Worm (Caenorhabditis elegans) whole organism, L1 larva: ENCODE results near the gene egl-13.

Source experiments
- C04F5.9 ChIP-seq: sonication (generic microtip); optimal IDR thresholded peaks from 2 replicates; lab custom pipeline; 2016; ENCODE audit warnings: missing genetic modification characterization, missing compliant biosample characterization
- C16A3.4 ChIP-seq: fragments of 150-350 bp; optimal IDR thresholded peaks from 2 replicates; lab custom pipeline; 2014; ENCODE audit warnings: missing biosample characterization, missing genetic modification characterization
- Y116A8C.19 ChIP-seq: sonication (generic microtip); optimal IDR thresholded peaks from 2 replicates; lab custom pipeline; 2016; ENCODE audit warnings: missing compliant biosample characterization, missing genetic modification characterization, borderline replicate concordance
- alr-1 ChIP-seq: fragments of 200-800 bp; sonication (Bioruptor generic); optimal IDR thresholded peaks from 2 replicates; lab custom pipeline; 2018; ENCODE audit warnings: borderline replicate concordance, mild to moderate bottlenecking, missing genetic modification characterization, missing compliant biosample characterization
- blmp-1 ChIP-seq: fragments of 150-350 bp; optimal IDR thresholded peaks from 2 replicates; lab custom pipeline; 2014; ENCODE audit warnings: missing biosample characterization, missing genetic modification characterization
- ceh-8 ChIP-seq: fragments of 200-800 bp; sonication (Bioruptor generic); optimal IDR thresholded peaks from 2 replicates; lab custom pipeline; 2018; ENCODE audit warnings: mild to moderate bottlenecking, missing genetic modification characterization, moderate library complexity, missing compliant biosample characterization
- ceh-82 ChIP-seq, 3 experiments: fragments of 150-350 bp in 1 of 3; sonication (generic microtip) in 2 of 3; optimal IDR thresholded peaks; 2 replicates each; lab custom pipeline; 2014 to 2017; ENCODE audit warnings: missing biosample characterization in 3 of 3, missing genetic modification characterization in 3 of 3
- dsc-1 ChIP-seq: sonication (generic microtip); optimal IDR thresholded peaks from 2 replicates; lab custom pipeline; 2016; ENCODE audit warnings: mild to moderate bottlenecking, missing genetic modification characterization, missing compliant biosample characterization
- efl-1 ChIP-seq, 4 experiments: fragments of 150-350 bp; optimal IDR thresholded peaks in 3 of 4; peaks in 1 of 4; 1 replicate in 1 of 4; 2 replicates in 3 of 4; lab custom pipeline; 2014; ENCODE audit warnings: missing biosample characterization in 2 of 4, missing genetic modification characterization in 2 of 4, missing genetic modification reagents in 2 of 4
- egl-27 ChIP-seq, 2 experiments: fragments of 150-350 bp in 1 of 2; sonication (generic microtip); optimal IDR thresholded peaks; 3 replicates each; lab custom pipeline; 2017 to 2018; ENCODE audit warnings: missing biosample characterization in 2 of 2, missing genetic modification characterization in 2 of 2, missing genetic modification reagents in 2 of 2
- ets-5 ChIP-seq: fragments of 200-800 bp; sonication (Bioruptor generic); IDR thresholded peaks from 2 replicates; pipeline ENCODE4 v1.3.6; 2022; ENCODE audit warnings: missing genetic modification characterization, missing compliant biosample characterization
- fkh-4 ChIP-seq: sonication (generic microtip); optimal IDR thresholded peaks from 2 replicates; lab custom pipeline; 2016; ENCODE audit warnings: missing compliant biosample characterization, missing genetic modification characterization, borderline replicate concordance
- fos-1 ChIP-seq: fragments of 150-350 bp; optimal IDR thresholded peaks from 2 replicates; lab custom pipeline; 2014; ENCODE audit warnings: missing biosample characterization, missing genetic modification characterization
- grh-1 ChIP-seq: fragments of 200-800 bp; sonication (Bioruptor generic); IDR thresholded peaks from 2 replicates; pipeline ENCODE4 v1.3.6; 2022; ENCODE audit warnings: missing genetic modification reagents, missing genetic modification characterization, missing compliant biosample characterization
- isw-1 ChIP-seq: fragments of 200-800 bp; sonication (Bioruptor generic); IDR thresholded peaks from 2 replicates; pipeline ENCODE4 v1.3.6; 2022; ENCODE audit warnings: missing genetic modification characterization, missing compliant biosample characterization
- lin-14 ChIP-seq: fragments of 200-800 bp; sonication (Bioruptor generic); optimal IDR thresholded peaks from 2 replicates; lab custom pipeline; 2018; ENCODE audit warnings: mild to moderate bottlenecking, missing genetic modification characterization, moderate library complexity, missing compliant biosample characterization
- lin-39 ChIP-seq: fragments of 150-350 bp; optimal IDR thresholded peaks from 2 replicates; lab custom pipeline; 2014; ENCODE audit warnings: missing biosample characterization, missing genetic modification reagents, missing genetic modification characterization
- lir-3 ChIP-seq: sonication (generic microtip); optimal IDR thresholded peaks from 2 replicates; lab custom pipeline; 2016; ENCODE audit warnings: mild to moderate bottlenecking, missing genetic modification characterization, moderate library complexity, missing compliant biosample characterization; ENCODE audit not compliant: poor library complexity
- lsy-2 ChIP-seq, 2 experiments: fragments of 150-350 bp; optimal IDR thresholded peaks; 2 replicates each; lab custom pipeline; 2014; ENCODE audit warnings: missing biosample characterization in 2 of 2, missing genetic modification characterization in 2 of 2
- mab-9 ChIP-seq: fragments of 200-800 bp; sonication (Bioruptor generic); IDR thresholded peaks from 2 replicates; pipeline ENCODE4 v1.3.6; 2022; ENCODE audit warnings: missing genetic modification reagents, missing genetic modification characterization, missing compliant biosample characterization
- mdl-1 ChIP-seq, 2 experiments: fragments of 150-350 bp; optimal IDR thresholded peaks; 2 replicates each; lab custom pipeline; 2014 to 2017; ENCODE audit warnings: missing biosample characterization in 2 of 2, missing genetic modification characterization in 2 of 2, inconsistent platforms in 1 of 2
- mef-2 ChIP-seq: fragments of 150-350 bp; optimal IDR thresholded peaks from 2 replicates; lab custom pipeline; 2014; ENCODE audit warnings: missing biosample characterization, missing genetic modification characterization
- nhr-11 ChIP-seq: fragments of 150-350 bp; optimal IDR thresholded peaks from 2 replicates; lab custom pipeline; 2014; ENCODE audit warnings: missing biosample characterization, missing genetic modification characterization
- nhr-20 ChIP-seq: sonication (generic microtip); optimal IDR thresholded peaks from 2 replicates; lab custom pipeline; 2016; ENCODE audit warnings: mild to moderate bottlenecking, missing genetic modification characterization, missing compliant biosample characterization
- nhr-28 ChIP-seq: fragments of 150-350 bp; optimal IDR thresholded peaks from 2 replicates; lab custom pipeline; 2014; ENCODE audit warnings: missing biosample characterization, missing genetic modification characterization
- nhr-47 ChIP-seq: sonication (generic microtip); optimal IDR thresholded peaks from 2 replicates; lab custom pipeline; 2016; ENCODE audit warnings: mild to moderate bottlenecking, missing genetic modification characterization, moderate library complexity, missing compliant biosample characterization
- nhr-71 ChIP-seq: sonication (generic microtip); optimal IDR thresholded peaks from 2 replicates; lab custom pipeline; 2016; ENCODE audit warnings: mild to moderate bottlenecking, missing genetic modification characterization, moderate library complexity, missing compliant biosample characterization
- nhr-85 ChIP-seq: sonication (generic microtip); peaks from one replicate; lab custom pipeline; 2016; ENCODE audit warnings: missing genetic modification characterization, inconsistent platforms, missing compliant biosample characterization
- nhr-90 ChIP-seq: sonication (generic microtip); optimal IDR thresholded peaks from 2 replicates; lab custom pipeline; 2016; ENCODE audit warnings: mild to moderate bottlenecking, missing genetic modification characterization, missing compliant biosample characterization; ENCODE audit not compliant: poor library complexity
- pax-3 ChIP-seq: fragments of 200-800 bp; sonication (Bioruptor generic); optimal IDR thresholded peaks from 2 replicates; lab custom pipeline; 2018; ENCODE audit warnings: mild to moderate bottlenecking, missing genetic modification characterization, moderate library complexity, missing compliant biosample characterization
- pqm-1 ChIP-seq: sonication (generic microtip); optimal IDR thresholded peaks from 3 replicates; lab custom pipeline; 2017; ENCODE audit warnings: missing biosample characterization, missing genetic modification characterization
- snu-23 ChIP-seq: sonication (generic microtip); optimal IDR thresholded peaks from 2 replicates; lab custom pipeline; 2016; ENCODE audit warnings: missing genetic modification characterization, missing compliant biosample characterization
- sup-37 ChIP-seq: fragments of 200-800 bp; sonication (Bioruptor generic); optimal IDR thresholded peaks from 2 replicates; lab custom pipeline; 2018; ENCODE audit warnings: mild to moderate bottlenecking, missing genetic modification characterization, missing compliant biosample characterization
- swsn-7 ChIP-seq: sonication (generic microtip); optimal IDR thresholded peaks from 2 replicates; lab custom pipeline; 2016; ENCODE audit warnings: missing genetic modification characterization, missing compliant biosample characterization
- tbx-2 ChIP-seq: sonication (generic microtip); optimal IDR thresholded peaks from 2 replicates; lab custom pipeline; 2016; ENCODE audit warnings: missing genetic modification characterization, missing compliant biosample characterization
- tlp-1 ChIP-seq: fragments of 150-350 bp; optimal IDR thresholded peaks from 2 replicates; lab custom pipeline; 2014; ENCODE audit warnings: missing biosample characterization, missing genetic modification characterization
- unc-30 ChIP-seq: sonication (generic microtip); optimal IDR thresholded peaks from 2 replicates; lab custom pipeline; 2017; ENCODE audit warnings: missing biosample characterization, missing genetic modification characterization
- unc-62 ChIP-seq: fragments of 150-350 bp; optimal IDR thresholded peaks from 2 replicates; lab custom pipeline; 2014; ENCODE audit warnings: missing biosample characterization, missing genetic modification reagents, missing genetic modification characterization
- unc-98 ChIP-seq: fragments of 200-800 bp; sonication (Bioruptor generic); IDR thresholded peaks from 2 replicates; pipeline ENCODE4 v1.3.6; 2022; ENCODE audit warnings: missing genetic modification characterization, missing compliant biosample characterization
- vab-15 ChIP-seq: sonication (generic microtip); optimal IDR thresholded peaks from 2 replicates; lab custom pipeline; 2017; ENCODE audit warnings: missing genotype, mild to moderate bottlenecking, missing genetic modification characterization, missing compliant biosample characterization
- xbp-1 ChIP-seq: sonication (generic microtip); optimal IDR thresholded peaks from 2 replicates; lab custom pipeline; 2016; ENCODE audit warnings: missing genetic modification characterization, missing compliant biosample characterization
- zip-4 ChIP-seq: fragments of 200-800 bp; sonication (Bioruptor generic); optimal IDR thresholded peaks from 2 replicates; lab custom pipeline; 2018; ENCODE audit warnings: mild to moderate bottlenecking, missing genetic modification characterization, moderate library complexity, missing compliant biosample characterization
- ztf-4 ChIP-seq: fragments of 150-350 bp; optimal IDR thresholded peaks from 2 replicates; lab custom pipeline; 2014; ENCODE audit warnings: missing biosample characterization, missing genetic modification characterization

The egl-13 gene

DNA sequence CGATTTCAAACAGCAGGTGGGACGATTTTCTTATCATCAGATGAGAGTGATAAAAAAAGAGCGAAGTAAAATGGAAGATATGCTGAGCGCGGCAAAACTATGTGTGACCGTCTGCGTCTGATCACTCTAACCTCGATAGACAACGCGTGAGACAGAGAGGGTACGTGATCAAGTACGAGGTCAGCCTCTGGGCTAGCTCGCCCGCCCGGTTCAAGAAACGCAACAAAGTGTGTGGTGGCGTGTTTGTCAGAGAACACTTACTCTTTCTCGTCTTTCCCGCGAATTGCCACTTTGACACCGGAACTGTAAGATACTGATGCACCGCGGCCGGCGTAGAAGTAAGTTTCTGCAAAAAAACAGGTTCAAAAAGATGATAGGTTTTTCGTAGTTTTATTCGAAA, 32.6 kb downstream of the egl-13 start (continued):
- peak in 1 of 2 experiments; percentile 27 for TF ChIP-seq efl-1 (optimal IDR thresholded peaks at IDR 0.05; lab: Kevin White, UChicago)
- TF ChIP-seq efl-1 (GFP tag; optimal IDR thresholded peaks at IDR 0.05 in 1 of 2; lab: Kevin White, UChicago) = peak in 1 of 2 experiments; percentile 93
- peak in 1 of 2 experiments; percentile 39 for TF ChIP-seq lsy-2 (tag; optimal IDR thresholded peaks at IDR 0.05; lab: Kevin White, UChicago)
- TF ChIP-seq C16A3.4 = peak; percentile 22
- no peak for TF ChIP-seq fos-1 (tag; lab: Kevin White, UChicago)
- peak; percentile 73 for TF ChIP-seq nhr-90 (tag; lab: Kevin White, UChicago)
- TF ChIP-seq nhr-20 (tag; lab: Kevin White, UChicago) = peak; percentile 80
- peak; percentile 29 for TF ChIP-seq swsn-7 (tag; lab: Kevin White, UChicago)
- peak; percentile 48 for TF ChIP-seq nhr-47
- TF ChIP-seq nhr-85 (tag; lab: Kevin White, UChicago) = peak; percentile 95
- no peak for TF ChIP-seq ets-5 (GFP tag; lab: Robert Waterston, UW)
- TF ChIP-seq grh-1 (GFP tag; lab: Robert Waterston, UW) = peak; percentile 52
- peak; percentile 90 for TF ChIP-seq lin-14 (GFP tag; lab: Kevin White, UChicago)

DNA sequence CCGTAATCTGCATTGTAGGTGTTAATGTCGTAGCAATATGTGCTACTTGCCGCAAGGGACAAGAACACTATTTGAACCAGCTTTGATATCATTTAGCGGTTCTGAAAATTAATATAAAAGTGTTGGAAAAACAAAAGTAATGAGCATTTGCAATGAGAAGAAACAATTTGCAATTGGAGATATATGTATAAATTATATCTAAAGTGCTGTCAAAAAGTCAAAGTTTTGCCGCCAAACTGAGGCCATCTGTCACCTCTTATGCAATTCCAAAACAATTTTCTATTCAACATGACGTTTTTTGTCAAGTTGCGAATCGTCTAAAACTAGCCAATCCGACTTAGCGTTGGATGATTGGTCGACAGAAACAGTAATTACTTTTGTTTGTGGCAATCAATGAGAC, 33.6 kb downstream of the egl-13 start, which contains the start of gene W01C8.5:
TSS of gene W01C8.5 (minus strand) at position 101 of the 400 bp plus-strand sequence.
- TF ChIP-seq lsy-2 (tag; optimal IDR thresholded peaks at IDR 0.05; lab: Kevin White, UChicago) (no peak), ceh-8 (GFP tag; lab: Kevin White, UChicago) (no peak), alr-1 (no peak), nhr-71 (tag; lab: Kevin White, UChicago) (no peak), pqm-1 (tag; lab: Kevin White, UChicago) (no peak), unc-98 (GFP tag; lab: Robert Waterston, UW) (no peak), fos-1 (tag; lab: Kevin White, UChicago) (no peak), vab-15 (no peak), C04F5.9 (tag; lab: Kevin White, UChicago) (no peak), nhr-11 (tag; lab: Kevin White, UChicago) (no peak), nhr-28 (tag; lab: Kevin White, UChicago) (no peak), grh-1 (GFP tag; lab: Robert Waterston, UW) (no peak), Y116A8C.19 (tag; lab: Kevin White, UChicago) (no peak), unc-62 (GFP tag; lab: Kevin White, UChicago) (no peak), fkh-4 (no peak), xbp-1 (tag; lab: Kevin White, UChicago) (no peak), ztf-4 (tag; lab: Kevin White, UChicago) (no peak), sup-37 (GFP tag; lab: Kevin White, UChicago) (no peak), mef-2 (tag; lab: Kevin White, UChicago) (no peak), unc-30 (no peak)
- TF ChIP-seq, all 84 proteins: peak for 0

DNA sequence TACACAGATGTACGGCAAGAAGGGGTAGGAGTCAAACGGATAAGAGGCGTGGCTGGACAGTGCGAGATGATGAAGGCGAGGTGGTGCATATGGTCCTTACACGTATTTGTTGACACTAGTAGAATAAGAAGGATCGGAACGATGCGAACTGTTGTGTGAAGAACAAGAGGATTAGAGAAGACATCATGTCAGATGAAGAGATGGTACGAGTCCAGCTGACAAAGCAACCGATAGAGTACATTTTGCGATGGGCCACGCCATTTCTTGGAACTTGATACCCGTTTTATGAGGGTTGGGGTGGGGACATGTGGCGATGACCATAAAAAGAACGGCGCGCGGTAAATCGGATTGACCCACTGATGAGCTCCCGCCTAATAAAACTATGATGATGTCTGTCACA, 34.8 kb downstream of the egl-13 start:
- TF ChIP-seq pax-3 (tag; lab: Kevin White, UChicago) = no peak
- no peak for TF ChIP-seq blmp-1 (tag; lab: Kevin White, UChicago)
- TF ChIP-seq snu-23 = no peak

DNA sequence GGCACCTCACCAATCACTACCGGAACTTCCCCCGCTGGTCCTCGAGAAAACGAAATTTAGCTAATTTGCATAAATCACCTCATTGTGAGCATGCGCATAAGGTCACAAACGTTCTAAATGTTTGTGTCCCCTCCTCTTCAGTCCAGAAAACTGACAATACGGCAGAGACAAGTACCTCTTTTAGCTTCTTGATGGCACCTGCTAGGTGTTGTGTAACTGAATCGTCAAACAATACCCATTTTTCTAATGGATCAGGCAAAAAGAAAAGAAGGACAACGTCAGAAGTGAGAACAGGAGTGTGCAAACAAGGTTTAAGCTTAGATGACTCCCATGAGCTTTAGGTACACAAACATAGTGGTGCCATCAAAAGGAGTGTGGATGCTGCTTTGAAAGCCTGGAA, 35.9 kb downstream of the egl-13 start:
- TF ChIP-seq zip-4 (GFP tag; lab: Kevin White, UChicago) (no peak), efl-1 (optimal IDR thresholded peaks at IDR 0.05; lab: Kevin White, UChicago) (no peak), efl-1 (GFP tag; optimal IDR thresholded peaks at IDR 0.05 in 1 of 2; lab: Kevin White, UChicago) (peak in 1 of 2 experiments; percentile 4)

DNA sequence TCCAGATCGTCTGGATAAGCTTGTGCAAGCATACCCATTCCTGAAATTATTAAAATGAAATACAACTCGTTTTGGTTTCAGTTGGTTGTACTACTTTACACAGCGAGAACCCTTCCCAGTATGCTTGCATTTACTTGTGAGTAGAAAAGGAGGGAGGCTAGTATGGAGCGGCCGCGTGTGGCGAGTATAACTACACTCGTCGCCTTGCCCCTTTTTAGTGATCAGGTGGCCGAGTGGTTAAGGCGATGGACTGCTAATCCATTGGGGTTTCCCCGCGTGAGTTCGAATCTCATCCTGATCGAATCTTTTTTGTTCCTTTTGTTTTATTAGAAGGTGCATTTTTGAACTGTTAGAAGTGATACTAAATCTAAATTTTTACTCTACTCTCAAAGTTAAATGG, 44.2 kb downstream of the egl-13 start:
- TF ChIP-seq lir-3 (peak; percentile 9), unc-30 (no peak), alr-1 (no peak), egl-27 (tag; optimal IDR thresholded peaks at IDR 0.05; lab: Kevin White, UChicago) (no peak), dsc-1 (tag; lab: Kevin White, UChicago) (peak; percentile 48), isw-1 (GFP tag; lab: Robert Waterston, UW) (peak; percentile 35), tlp-1 (tag; lab: Kevin White, UChicago) (no peak), mab-9 (GFP tag; lab: Robert Waterston, UW) (no peak), lin-39 (no peak), Y116A8C.19 (tag; lab: Kevin White, UChicago) (no peak), nhr-20 (tag; lab: Kevin White, UChicago) (peak; percentile 58), unc-98 (GFP tag; lab: Robert Waterston, UW) (no peak), ceh-82 (tag; optimal IDR thresholded peaks at IDR 0.05; lab: Kevin White, UChicago) (peak; percentile 58 to 65 (median 60)), nhr-71 (tag; lab: Kevin White, UChicago) (peak; percentile 64), lsy-2 (tag; optimal IDR thresholded peaks at IDR 0.05; lab: Kevin White, UChicago) (peak in 1 of 2 experiments; percentile 31), mdl-1 (tag; optimal IDR thresholded peaks at IDR 0.05; lab: Kevin White, UChicago) (peak in 1 of 2 experiments; percentile 54), tbx-2 (tag; lab: Kevin White, UChicago) (peak; percentile 54), blmp-1 (tag; lab: Kevin White, UChicago) (no peak)
